Fruit fly (Drosophila melanogaster): ENCODE measurements around the gene CG43294.

Gene CG43294

dm6 chr3L:11957669-11958333, at the start of gene CG43294, which contains the start of gene CG11570:
TSS of gene CG43294 (plus strand) at chr3L:11958283.
TSS of gene CG11570 (minus strand) at chr3L:11957769.
- TF ChIP-seq CG10631 (GFP tag; optimal IDR thresholded peaks at IDR 0.05) = no peak
- TF ChIP-seq Hr38 (GFP tag; optimal IDR thresholded peaks at IDR 0.05) = no peak

DNA sequence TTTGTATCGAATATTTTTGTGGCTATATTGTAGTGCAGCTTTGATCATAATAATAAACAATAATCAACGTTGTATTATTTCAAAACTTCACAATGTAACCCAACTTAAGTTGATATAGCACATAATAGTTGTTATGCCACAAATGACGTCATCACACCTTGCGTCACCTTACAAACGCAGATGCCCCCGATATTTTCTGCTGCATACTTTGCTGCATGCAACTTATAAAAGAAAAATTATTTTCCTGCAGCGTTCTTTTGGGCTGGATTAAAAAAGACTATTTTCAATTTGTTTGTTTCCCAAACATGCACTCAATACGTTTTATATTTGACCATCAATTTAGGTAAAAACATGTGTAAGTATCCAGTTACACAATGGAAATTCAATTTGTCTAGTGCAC, 39.9 kb upstream of the CG43294 start:
- TF ChIP-seq svp (GFP tag) = peak; percentile 42
- peak; percentile 77 for TF ChIP-seq Eip75B (GFP tag; optimal IDR thresholded peaks at IDR 0.05)
- TF ChIP-seq CG7368 (GFP tag; optimal IDR thresholded peaks at IDR 0.05) = no peak
- no peak for TF ChIP-seq fd85E (GFP tag; optimal IDR thresholded peaks at IDR 0.05)
- peak; percentile 10 for TF ChIP-seq fkh (GFP tag; optimal IDR thresholded peaks at IDR 0.05)
- no peak for TF ChIP-seq CG8119 (GFP tag; IDR thresholded peaks at IDR 0.05)

dm6 chr3L:11921213-11921612, 36.9 kb upstream of the CG43294 start, which contains the start of gene CG11588:
TSS of gene CG11588 (plus strand) at chr3L:11921513.
- TF ChIP-seq CG8632 (GFP tag; optimal IDR thresholded peaks at IDR 0.05) (no peak), Eip93F (GFP tag; optimal IDR thresholded peaks at IDR 0.05) (no peak), Met (GFP tag; optimal IDR thresholded peaks at IDR 0.05) (no peak), lz (GFP tag; optimal IDR thresholded peaks at IDR 0.05) (no peak), CG11762 (GFP tag; optimal IDR thresholded peaks at IDR 0.05; ENCODE audit: insufficient read depth) (no peak), Blimp-1 (GFP tag; optimal IDR thresholded peaks at IDR 0.05) (no peak), dac (GFP tag; optimal IDR thresholded peaks at IDR 0.05) (no peak), CG34406 (GFP tag; optimal IDR thresholded peaks at IDR 0.05) (no peak), Smox (GFP tag; optimal IDR thresholded peaks at IDR 0.05) (no peak), Hr4 (GFP tag; optimal IDR thresholded peaks at IDR 0.05) (no peak), dsx (GFP tag; optimal IDR thresholded peaks at IDR 0.05; ENCODE audit: poor library complexity, severe bottlenecking) (no peak), CG6276 (GFP tag; optimal IDR thresholded peaks at IDR 0.05) (no peak)

dm6 chr3L:11924657-11925056, 33.4 kb upstream of the CG43294 start, which contains the start of gene SdhAL:
TSS of gene SdhAL (minus strand) at chr3L:11924757.
- TF ChIP-seq Gug (GFP tag; IDR thresholded peaks at IDR 0.05) (no peak), Eip75B (GFP tag; optimal IDR thresholded peaks at IDR 0.05) (no peak), CG16779 (tag; optimal IDR thresholded peaks at IDR 0.05) (no peak), CG4318 (GFP tag; optimal IDR thresholded peaks at IDR 0.05) (no peak), CG6163 (GFP tag; IDR thresholded peaks at IDR 0.05) (no peak)

- TF ChIP-seq CG8119 (GFP tag; IDR thresholded peaks at IDR 0.05) (no peak), Gug (GFP tag; IDR thresholded peaks at IDR 0.05) (no peak), pdm3 (GFP tag; optimal IDR thresholded peaks at IDR 0.05) (no peak), CG6163 (GFP tag; IDR thresholded peaks at IDR 0.05) (no peak), Blimp-1 (GFP tag; optimal IDR thresholded peaks at IDR 0.05) (no peak), lz (GFP tag; optimal IDR thresholded peaks at IDR 0.05) (no peak), Lpt (GFP tag; optimal IDR thresholded peaks at IDR 0.05) (no peak), CG6276 (GFP tag; optimal IDR thresholded peaks at IDR 0.05) (no peak), Sox15 (GFP tag; optimal IDR thresholded peaks at IDR 0.05) (no peak), topi (GFP tag; optimal IDR thresholded peaks at IDR 0.05) (no peak), CG11762 (GFP tag; optimal IDR thresholded peaks at IDR 0.05; ENCODE audit: insufficient read depth) (no peak), achi (GFP tag; optimal IDR thresholded peaks at IDR 0.05) (no peak), vri (GFP tag; optimal IDR thresholded peaks at IDR 0.05) (no peak), CG34406 (GFP tag; optimal IDR thresholded peaks at IDR 0.05) (no peak), CG31627 (GFP tag; optimal IDR thresholded peaks at IDR 0.05) (no peak), salr (GFP tag; optimal IDR thresholded peaks at IDR 0.05) (no peak), CG1621 (tag; optimal IDR thresholded peaks at IDR 0.05) (no peak), Smox (GFP tag; optimal IDR thresholded peaks at IDR 0.05) (no peak), svp (GFP tag) (no peak), Ets96B (tag; optimal IDR thresholded peaks at IDR 0.05) (no peak)
These were observed 32.7 kb upstream of the CG43294 start for dm6 chr3L:11925382-11925781.
